Worm (Caenorhabditis elegans) whole organism, late embryonic: Measurements from ENCODE around the gene srw-73.
A peak's percentile ranks its signal among the peaks of the same experiment; 100 is the strongest.

Source experiments
- C08G9.2 ChIP-seq: sonication (generic microtip); optimal IDR thresholded peaks from 2 replicates; lab custom pipeline; 2016; ENCODE audit warnings: mild to moderate bottlenecking, missing genetic modification characterization, moderate library complexity, missing compliant biosample characterization
- K09A11.1 ChIP-seq: sonication (generic microtip); optimal IDR thresholded peaks from 2 replicates; lab custom pipeline; 2017; ENCODE audit warnings: antibody characterized with exemption, mild to moderate bottlenecking, missing genetic modification characterization, missing compliant biosample characterization; ENCODE audit not compliant: insufficient read depth
- T23F11.4 ChIP-seq: fragments of 200-800 bp; sonication (Bioruptor generic); optimal IDR thresholded peaks from 2 replicates; lab custom pipeline; 2018; ENCODE audit warnings: mild to moderate bottlenecking, missing genetic modification characterization, missing compliant biosample characterization
- Y22D7AL.16 ChIP-seq: sonication (generic microtip); optimal IDR thresholded peaks from 2 replicates; lab custom pipeline; 2016; ENCODE audit warnings: missing genetic modification characterization, missing compliant biosample characterization
- ahr-1 ChIP-seq: sonication (generic microtip); optimal IDR thresholded peaks from 2 replicates; lab custom pipeline; 2016; ENCODE audit warnings: missing genetic modification characterization, missing compliant biosample characterization
- ceh-14 ChIP-seq: sonication (generic microtip); optimal IDR thresholded peaks from 2 replicates; lab custom pipeline; 2016; ENCODE audit warnings: missing genotype, missing genetic modification characterization, missing compliant biosample characterization
- ceh-18 ChIP-seq: sonication (generic microtip); optimal IDR thresholded peaks from 2 replicates; lab custom pipeline; 2016; ENCODE audit warnings: missing genetic modification characterization, missing compliant biosample characterization
- ceh-19 ChIP-seq: fragments of 200-800 bp; sonication (Bioruptor generic); optimal IDR thresholded peaks from 2 replicates; lab custom pipeline; 2018; ENCODE audit warnings: mild to moderate bottlenecking, missing genetic modification characterization, missing compliant biosample characterization
- ceh-31 ChIP-seq: sonication (generic microtip); optimal IDR thresholded peaks from 2 replicates; lab custom pipeline; 2016; ENCODE audit warnings: missing genetic modification characterization, missing compliant biosample characterization
- ceh-34 ChIP-seq: sonication (generic microtip); optimal IDR thresholded peaks from 2 replicates; lab custom pipeline; 2016; ENCODE audit warnings: mild to moderate bottlenecking, missing genetic modification characterization, missing compliant biosample characterization
- ceh-6 ChIP-seq: fragments of 200-800 bp; sonication (Bioruptor generic); optimal IDR thresholded peaks from 2 replicates; lab custom pipeline; 2018; ENCODE audit warnings: mild to moderate bottlenecking, missing genetic modification characterization, missing compliant biosample characterization
- che-1 ChIP-seq: sonication (generic microtip); optimal IDR thresholded peaks from 2 replicates; lab custom pipeline; 2016; ENCODE audit warnings: mild to moderate bottlenecking, missing genetic modification characterization, missing compliant biosample characterization
- dmd-4 ChIP-seq: sonication (generic microtip); optimal IDR thresholded peaks from 2 replicates; lab custom pipeline; 2016; ENCODE audit warnings: borderline replicate concordance, missing genetic modification characterization, missing compliant biosample characterization
- dve-1 ChIP-seq: sonication (generic microtip); optimal IDR thresholded peaks from 2 replicates; lab custom pipeline; 2017; ENCODE audit warnings: antibody characterized with exemption, mild to moderate bottlenecking, missing genetic modification characterization, missing compliant biosample characterization
- elt-2 ChIP-seq: sonication (generic microtip); optimal IDR thresholded peaks from 2 replicates; lab custom pipeline; 2016; ENCODE audit warnings: missing genetic modification reagents, missing genetic modification characterization, missing compliant biosample characterization
- fax-1 ChIP-seq: sonication (generic microtip); optimal IDR thresholded peaks from 2 replicates; lab custom pipeline; 2016; ENCODE audit warnings: missing genotype, missing genetic modification characterization, missing compliant biosample characterization
- fkh-6 ChIP-seq: sonication (generic microtip); optimal IDR thresholded peaks from 2 replicates; lab custom pipeline; 2016; ENCODE audit warnings: missing genetic modification characterization, missing compliant biosample characterization
- hlh-6 ChIP-seq: sonication (generic microtip); optimal IDR thresholded peaks from 2 replicates; lab custom pipeline; 2016; ENCODE audit warnings: missing genotype, missing genetic modification characterization, missing compliant biosample characterization
- hlh-8 ChIP-seq: sonication (generic microtip); optimal IDR thresholded peaks from 2 replicates; lab custom pipeline; 2016; ENCODE audit warnings: missing genotype, missing genetic modification characterization, missing compliant biosample characterization
- lin-11 ChIP-seq: fragments of 200-800 bp; sonication (Bioruptor generic); optimal IDR thresholded peaks from 2 replicates; lab custom pipeline; 2018; ENCODE audit warnings: mild to moderate bottlenecking, missing genetic modification characterization, missing compliant biosample characterization
- nfya-1 ChIP-seq: sonication (generic microtip); optimal IDR thresholded peaks from 2 replicates; lab custom pipeline; 2017; ENCODE audit warnings: missing genetic modification characterization, mild to moderate bottlenecking, missing compliant biosample characterization, antibody characterized with exemption, moderate library complexity
- pag-3 ChIP-seq: sonication (generic microtip); optimal IDR thresholded peaks from 2 replicates; lab custom pipeline; 2016; ENCODE audit warnings: missing compliant biosample characterization, missing genetic modification characterization, borderline replicate concordance
- pat-9 ChIP-seq: fragments of 200-800 bp; sonication (Bioruptor generic); optimal IDR thresholded peaks from 2 replicates; lab custom pipeline; 2018; ENCODE audit warnings: mild to moderate bottlenecking, missing genetic modification characterization, moderate library complexity, missing compliant biosample characterization
- pha-2 ChIP-seq: sonication (generic microtip); optimal IDR thresholded peaks from 2 replicates; lab custom pipeline; 2017; ENCODE audit warnings: mild to moderate bottlenecking, missing genetic modification characterization, missing compliant biosample characterization
- pros-1 ChIP-seq: fragments of 150-350 bp; optimal IDR thresholded peaks from 2 replicates; lab custom pipeline; 2014; ENCODE audit warnings: missing biosample characterization, missing genetic modification reagents, missing genetic modification characterization
- rnt-1 ChIP-seq: sonication (generic microtip); optimal IDR thresholded peaks from 2 replicates; lab custom pipeline; 2016; ENCODE audit warnings: missing genetic modification characterization, missing compliant biosample characterization
- sdc-2 ChIP-seq: sonication (generic microtip); optimal IDR thresholded peaks from 2 replicates; lab custom pipeline; 2016; ENCODE audit warnings: missing genotype, missing genetic modification characterization, missing compliant biosample characterization
- sox-2 ChIP-seq: fragments of 200-800 bp; sonication (Bioruptor generic); IDR thresholded peaks from 2 replicates; pipeline ENCODE4 v1.3.6; 2022; ENCODE audit warnings: missing genetic modification reagents, missing genetic modification characterization, missing compliant biosample characterization
- ttx-3 ChIP-seq: sonication (generic microtip); optimal IDR thresholded peaks from 2 replicates; lab custom pipeline; 2016; ENCODE audit warnings: missing genetic modification reagents, missing genetic modification characterization, missing compliant biosample characterization
- unc-3 ChIP-seq, 2 experiments: fragments of 200-800 bp in 1 of 2; sonication (Bioruptor generic) in 1 of 2; sonication (generic microtip) in 1 of 2; conservative IDR thresholded peaks in 1 of 2; optimal IDR thresholded peaks in 1 of 2; 2 replicates each; pipeline versions ENCODE4 v1.3.6 to Lab custom; 2016 to 2022; ENCODE audit warnings: missing compliant biosample characterization in 2 of 2, missing genetic modification characterization in 2 of 2, missing genetic modification reagents in 1 of 2
- unc-42 ChIP-seq: sonication (generic microtip); optimal IDR thresholded peaks from 2 replicates; lab custom pipeline; 2016; ENCODE audit warnings: missing genotype, missing genetic modification characterization, missing compliant biosample characterization
- ztf-16 ChIP-seq: sonication (generic microtip); optimal IDR thresholded peaks from 2 replicates; lab custom pipeline; 2017; ENCODE audit warnings: missing genetic modification characterization, missing compliant biosample characterization

The srw-73 gene

ce11 chrV:16622754-16623261, 34.5 kb upstream of the srw-73 start, which contains the start of gene Y70C5A.2:
TSS of gene Y70C5A.2 (minus strand) at chrV:16623211.
- TF ChIP-seq pag-3 (tag; lab: Kevin White, UChicago) (peak; percentile 82), ceh-6 (GFP tag; lab: Kevin White, UChicago) (no peak), dmd-4 (tag; lab: Kevin White, UChicago) (no peak), pros-1 (tag; lab: Kevin White, UChicago) (no peak), sdc-2 (tag; lab: Kevin White, UChicago) (no peak), pat-9 (tag; lab: Kevin White, UChicago) (no peak), sox-2 (no peak), Y22D7AL.16 (no peak)

- TF ChIP-seq ttx-3 (tag; lab: Kevin White, UChicago), result peak; percentile 56
- TF ChIP-seq lin-11, result peak; percentile 45
- no peak for TF ChIP-seq fkh-6 (tag; lab: Kevin White, UChicago)
- TF ChIP-seq pat-9 (tag; lab: Kevin White, UChicago), result peak; percentile 24
- TF ChIP-seq unc-42, result no peak
- peak; percentile 26 for TF ChIP-seq elt-2
- peak; percentile 57 for TF ChIP-seq ceh-6 (GFP tag; lab: Kevin White, UChicago)
- no peak for TF ChIP-seq hlh-6 (tag; lab: Kevin White, UChicago)
Observed at ce11 chrV:16621894-16622293, 33.6 kb upstream of the srw-73 start.

ce11 chrV:16620874-16621273, 32.5 kb upstream of the srw-73 start, which contains the start of gene Y70C5A.3:
TSS of gene Y70C5A.3 (minus strand) at chrV:16620923.
- TF ChIP-seq dve-1 (tag; lab: Kevin White, UChicago), result no peak
- TF ChIP-seq che-1 (tag; lab: Kevin White, UChicago), result no peak
- no peak for TF ChIP-seq hlh-8 (tag; lab: Kevin White, UChicago)
- TF ChIP-seq ceh-18 (tag; lab: Kevin White, UChicago), result no peak
- TF ChIP-seq pha-2, result no peak
- TF ChIP-seq ceh-31 (tag; lab: Kevin White, UChicago), result no peak
- TF ChIP-seq nfya-1 (tag; lab: Kevin White, UChicago), result no peak
- no peak for TF ChIP-seq ceh-14 (tag; lab: Kevin White, UChicago)
- TF ChIP-seq C08G9.2 (tag; lab: Kevin White, UChicago), result no peak
- TF ChIP-seq, all 69 proteins: peak for 0

- TF ChIP-seq unc-42 (no peak), ztf-16 (tag; lab: Kevin White, UChicago) (no peak), ahr-1 (tag; lab: Kevin White, UChicago) (no peak), hlh-8 (tag; lab: Kevin White, UChicago) (no peak), ttx-3 (tag; lab: Kevin White, UChicago) (no peak), rnt-1 (no peak), T23F11.4 (GFP tag; lab: Kevin White, UChicago) (no peak), nfya-1 (tag; lab: Kevin White, UChicago) (no peak), ceh-34 (tag; lab: Kevin White, UChicago) (no peak), fax-1 (no peak), ceh-19 (GFP tag; lab: Kevin White, UChicago) (no peak), hlh-6 (tag; lab: Kevin White, UChicago) (no peak), unc-3 (GFP tag; conservative IDR thresholded peaks at IDR 0.05; lab: Robert Waterston, UW) (no peak), unc-3 (tag; optimal IDR thresholded peaks at IDR 0.05; lab: Kevin White, UChicago) (no peak), dve-1 (tag; lab: Kevin White, UChicago) (no peak), K09A11.1 (no peak)
Observed at ce11 chrV:16617462-16617861, 29.1 kb upstream of the srw-73 start, which contains the start of gene Y70C5A.4. TSS of gene Y70C5A.4 (plus strand) at chrV:16617762.
